Worm (Caenorhabditis elegans) whole organism, early embryonic: ENCODE data around the gene C41G6.12.
"Not testable (repeated sequence)": the region's sequence is repeated elsewhere in the genome, so short reads cannot be mapped to it uniquely, and the experiment has no call there.

ENCODE experiments used
- B0310.2 ChIP-seq: sonication (generic microtip); optimal IDR thresholded peaks from 2 replicates; lab custom pipeline; 2016; ENCODE audit warnings: mild to moderate bottlenecking, missing genetic modification characterization, missing compliant biosample characterization
- F13C5.2 ChIP-seq: sonication (generic microtip); optimal IDR thresholded peaks from 2 replicates; lab custom pipeline; 2017; ENCODE audit warnings: mild to moderate bottlenecking, missing genetic modification characterization, inconsistent platforms, missing compliant biosample characterization
- aly-1 ChIP-seq: sonication (generic microtip); optimal IDR thresholded peaks from 2 replicates; lab custom pipeline; 2016; ENCODE audit warnings: missing genetic modification characterization, missing compliant biosample characterization
- ama-1 ChIP-seq: fragments of 150-350 bp; optimal IDR thresholded peaks from 2 replicates; lab custom pipeline; 2014
- ceh-13 ChIP-seq: fragments of 200-800 bp; sonication (Bioruptor generic); optimal IDR thresholded peaks from 2 replicates; lab custom pipeline; 2018; ENCODE audit warnings: mild to moderate bottlenecking, missing genetic modification characterization, missing compliant biosample characterization
- ceh-36 ChIP-seq: sonication (generic microtip); optimal IDR thresholded peaks from 2 replicates; lab custom pipeline; 2016; ENCODE audit warnings: missing genetic modification characterization, inconsistent platforms, missing compliant biosample characterization
- ets-7 ChIP-seq: sonication (generic microtip); optimal IDR thresholded peaks from 2 replicates; lab custom pipeline; 2016; ENCODE audit warnings: missing genotype, missing genetic modification characterization, missing compliant biosample characterization
- flt-1 ChIP-seq: fragments of 200-800 bp; sonication (Bioruptor generic); IDR thresholded peaks from 2 replicates; pipeline ENCODE4 v1.3.6; 2022; ENCODE audit warnings: missing genetic modification characterization, missing compliant biosample characterization
- hmbx-1 ChIP-seq: sonication (generic microtip); optimal IDR thresholded peaks from 2 replicates; lab custom pipeline; 2016; ENCODE audit warnings: mild to moderate bottlenecking, missing genetic modification characterization, missing compliant biosample characterization
- hmg-4 ChIP-seq: fragments of 200-800 bp; sonication (Bioruptor generic); optimal IDR thresholded peaks from 2 replicates; lab custom pipeline; 2018; ENCODE audit warnings: mild to moderate bottlenecking, missing genetic modification characterization, missing compliant biosample characterization
- hnd-1 ChIP-seq: sonication (generic microtip); optimal IDR thresholded peaks from 2 replicates; lab custom pipeline; 2016; ENCODE audit warnings: missing genetic modification characterization, missing compliant biosample characterization
- pes-1 ChIP-seq: fragments of 200-800 bp; sonication (Bioruptor generic); IDR thresholded peaks from 2 replicates; pipeline ENCODE4 v1.3.6; 2022; ENCODE audit warnings: missing genetic modification reagents, missing genetic modification characterization, missing compliant biosample characterization
- scrt-1 ChIP-seq: fragments of 200-800 bp; sonication (Bioruptor generic); IDR thresholded peaks from 2 replicates; pipeline ENCODE4 v1.3.6; 2022; ENCODE audit warnings: missing genetic modification characterization, missing compliant biosample characterization
- sea-1 ChIP-seq: fragments of 200-800 bp; sonication (Bioruptor generic); conservative IDR thresholded peaks from 2 replicates; pipeline ENCODE4 v1.3.6; 2022; ENCODE audit warnings: missing genetic modification characterization, missing compliant biosample characterization
- tbx-11 ChIP-seq: fragments of 200-800 bp; sonication (Bioruptor generic); IDR thresholded peaks from 2 replicates; pipeline ENCODE4 v1.3.6; 2022; ENCODE audit warnings: missing genetic modification characterization, missing compliant biosample characterization
- tbx-37 ChIP-seq: fragments of 200-800 bp; sonication (Bioruptor generic); conservative IDR thresholded peaks from 2 replicates; pipeline ENCODE4 v1.3.6; 2022; ENCODE audit warnings: missing genetic modification reagents, missing genetic modification characterization, missing compliant biosample characterization
- tra-4 ChIP-seq: sonication (generic microtip); optimal IDR thresholded peaks from 2 replicates; lab custom pipeline; 2017; ENCODE audit warnings: missing genetic modification characterization, missing compliant biosample characterization

The C41G6.12 gene

DNA sequence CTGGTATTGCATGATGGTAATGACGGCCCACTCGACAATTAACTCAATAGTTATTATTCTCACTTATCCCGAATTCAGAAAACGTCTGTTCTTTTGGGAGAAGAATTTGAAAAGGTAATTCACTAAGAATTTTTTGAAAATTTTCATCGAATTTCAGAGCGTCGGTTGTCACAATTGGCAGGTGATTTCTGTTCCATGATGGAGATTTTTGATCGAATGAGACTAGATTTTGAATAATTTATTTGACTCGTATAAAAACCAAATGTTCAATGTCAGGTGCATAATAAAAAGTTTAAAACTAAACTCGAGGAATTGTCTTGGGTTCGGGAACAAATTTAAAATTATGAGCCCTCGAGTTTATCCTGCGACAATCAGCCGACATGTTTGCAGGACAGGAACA is 9.1 kb upstream of the C41G6.12 start, which contains the start of gene sri-25:
Gene sri-25, plus strand, starts transcription at position 301 of the 400 bp plus-strand sequence.
- no peak for TF ChIP-seq flt-1 (GFP tag; lab: Robert Waterston, UW)
- no peak for TF ChIP-seq B0310.2
- TF ChIP-seq F13C5.2 (tag; lab: Kevin White, UChicago): no peak
- TF ChIP-seq hnd-1 (tag; lab: Kevin White, UChicago): no peak
- TF ChIP-seq tra-4 (tag; lab: Kevin White, UChicago): no peak
- TF ChIP-seq ets-7 (tag; lab: Kevin White, UChicago): no peak
- TF ChIP-seq hmg-4 (GFP tag; lab: Kevin White, UChicago): no peak
- TF ChIP-seq pes-1: no peak
- no peak for TF ChIP-seq ama-1 (lab: Kevin White, UChicago)
- no peak for TF ChIP-seq scrt-1
- no peak for TF ChIP-seq ceh-13 (GFP tag; lab: Kevin White, UChicago)

DNA sequence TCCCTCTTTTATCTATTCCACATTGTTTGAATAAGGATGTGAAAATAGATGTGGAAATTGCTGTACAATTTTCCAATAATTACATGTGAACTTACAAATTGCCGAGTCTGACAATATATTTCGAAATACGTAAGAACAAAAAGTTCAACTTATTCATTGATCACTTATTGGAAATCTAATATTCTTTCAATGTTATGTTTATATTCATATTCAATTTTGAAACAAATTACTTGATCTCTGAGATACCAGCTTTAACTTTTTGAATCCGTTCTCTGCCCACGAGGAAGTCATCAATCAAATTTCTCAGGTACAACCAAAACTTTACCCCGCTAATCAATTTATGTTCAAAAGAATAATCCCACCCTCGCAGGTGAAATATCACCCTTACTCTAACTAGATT is 7.6 kb upstream of the C41G6.12 start, which contains the start of gene sri-26:
Gene sri-26, plus strand, starts transcription at position 301 of the 400 bp plus-strand sequence.
- not testable (repeated sequence) for TF ChIP-seq hmbx-1; flt-1 (GFP tag; lab: Robert Waterston, UW); ceh-36

DNA sequence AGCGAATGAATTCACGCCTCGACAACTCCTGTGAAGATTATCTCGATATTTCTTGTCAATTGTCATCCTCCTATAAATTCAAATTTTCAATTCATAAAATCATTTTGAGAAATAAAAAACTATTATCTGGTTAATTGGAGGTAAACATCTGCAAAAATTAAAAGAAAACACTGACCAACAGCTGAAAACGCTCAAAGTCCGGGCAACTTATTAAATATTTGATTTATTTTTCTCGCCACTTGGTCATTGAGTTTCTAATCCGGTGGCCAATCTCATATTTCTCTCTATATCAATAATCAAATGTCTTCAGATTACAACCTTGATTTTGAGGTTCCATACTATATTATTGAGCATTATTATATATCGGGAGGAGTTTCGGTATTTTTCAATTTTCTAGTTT is 4.3 kb upstream of the C41G6.12 start, which contains the start of gene sri-24:
Gene sri-24, plus strand, starts transcription at position 301 of the 400 bp plus-strand sequence.
- not testable (repeated sequence) for TF ChIP-seq ets-7 (tag; lab: Kevin White, UChicago); ceh-13 (GFP tag; lab: Kevin White, UChicago); sea-1

DNA sequence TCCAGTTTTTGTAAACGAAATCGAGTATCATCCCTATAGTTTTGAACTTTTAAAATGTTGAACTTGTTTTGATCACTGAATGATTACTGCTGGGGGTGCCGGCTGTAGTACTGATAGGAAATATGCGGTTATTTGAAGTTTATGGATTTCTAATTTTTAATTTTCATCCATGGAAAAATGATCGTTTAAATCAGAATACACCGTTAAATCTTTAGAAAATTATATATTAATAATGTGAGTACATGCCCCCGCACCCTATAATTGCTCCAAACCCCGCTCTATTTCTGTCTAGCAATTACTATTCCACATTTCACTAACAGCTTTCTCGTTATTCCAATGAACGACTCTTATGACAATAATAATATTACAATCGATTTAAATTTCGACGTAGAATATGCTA is 7.8 kb downstream of the C41G6.12 start, which contains the start of gene Y75B12B.10:
Gene Y75B12B.10, plus strand, starts transcription at position 301 of the 400 bp plus-strand sequence.
- no peak for TF ChIP-seq hmbx-1
- no peak for TF ChIP-seq tbx-37 (GFP tag; lab: Robert Waterston, UW)
- TF ChIP-seq aly-1: no peak
- no peak for TF ChIP-seq tra-4 (tag; lab: Kevin White, UChicago)
- TF ChIP-seq hmg-4 (GFP tag; lab: Kevin White, UChicago): no peak
- TF ChIP-seq ceh-36: no peak
- no peak for TF ChIP-seq ama-1 (lab: Kevin White, UChicago)
- no peak for TF ChIP-seq pes-1
- no peak for TF ChIP-seq F13C5.2 (tag; lab: Kevin White, UChicago)
- TF ChIP-seq ceh-13 (GFP tag; lab: Kevin White, UChicago): no peak
- no peak for TF ChIP-seq B0310.2
- TF ChIP-seq tbx-11 (GFP tag; lab: Robert Waterston, UW): no peak
- no peak for TF ChIP-seq flt-1 (GFP tag; lab: Robert Waterston, UW)
- no peak for TF ChIP-seq ets-7 (tag; lab: Kevin White, UChicago)
- no peak for TF ChIP-seq scrt-1
- no peak for TF ChIP-seq hnd-1 (tag; lab: Kevin White, UChicago)
- TF ChIP-seq sea-1: no peak

DNA sequence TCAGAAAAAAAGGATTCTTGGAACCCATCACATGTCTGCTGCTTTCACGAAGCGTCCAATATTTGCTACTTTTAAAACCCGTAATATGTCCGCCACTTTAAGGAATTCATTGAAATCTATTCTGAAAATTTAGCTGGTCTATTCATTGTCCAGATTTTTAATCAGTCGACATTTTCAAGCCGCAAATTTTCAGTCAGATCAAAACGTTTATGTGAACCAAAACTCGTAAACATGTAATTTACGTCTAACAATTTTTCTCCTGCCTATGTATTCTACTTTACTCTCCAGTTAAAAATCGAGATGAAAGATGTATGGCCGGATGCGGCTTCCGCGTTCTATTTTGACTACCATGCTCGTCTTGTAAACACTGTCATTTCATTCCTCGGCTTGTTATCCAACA is 9.6 kb downstream of the C41G6.12 start, which contains the start of gene srw-1:
Gene srw-1, plus strand, starts transcription at position 301 of the 400 bp plus-strand sequence.
- TF ChIP-seq tra-4 (tag; lab: Kevin White, UChicago): no peak

DNA sequence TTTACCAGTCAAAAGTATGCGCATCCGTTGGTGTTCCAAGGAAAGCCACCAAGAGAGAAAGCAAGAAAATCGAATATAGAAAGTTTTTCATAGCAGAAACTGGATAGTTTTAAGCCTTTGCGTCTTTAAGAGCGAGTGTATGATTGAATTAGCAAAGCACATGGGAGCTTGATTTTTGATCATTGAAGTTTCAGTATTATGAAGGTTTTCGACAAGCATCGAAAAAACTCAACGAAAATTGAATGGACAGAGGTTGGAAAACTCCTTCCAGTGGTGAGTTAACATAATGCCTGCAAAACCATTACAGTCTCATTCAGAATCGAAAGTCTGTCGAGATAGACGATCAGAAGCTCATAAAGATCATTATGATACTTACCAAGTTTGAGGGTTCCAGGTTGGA is 13.7 kb downstream of the C41G6.12 start, which contains the start of gene Y75B12B.13:
Gene Y75B12B.13, minus strand, starts transcription at position 101 of the 400 bp plus-strand sequence.
- no peak for TF ChIP-seq tbx-37 (GFP tag; lab: Robert Waterston, UW)
- no peak for TF ChIP-seq ets-7 (tag; lab: Kevin White, UChicago)
- no peak for TF ChIP-seq tra-4 (tag; lab: Kevin White, UChicago)
- no peak for TF ChIP-seq flt-1 (GFP tag; lab: Robert Waterston, UW)
- TF ChIP-seq sea-1: no peak
- TF ChIP-seq F13C5.2 (tag; lab: Kevin White, UChicago): no peak
- no peak for TF ChIP-seq aly-1
- TF ChIP-seq B0310.2: no peak
- TF ChIP-seq ceh-36: no peak
- no peak for TF ChIP-seq tbx-11 (GFP tag; lab: Robert Waterston, UW)
- no peak for TF ChIP-seq pes-1
- no peak for TF ChIP-seq ama-1 (lab: Kevin White, UChicago)
- no peak for TF ChIP-seq hmbx-1
- TF ChIP-seq hmg-4 (GFP tag; lab: Kevin White, UChicago): no peak
- TF ChIP-seq scrt-1: no peak
- no peak for TF ChIP-seq ceh-13 (GFP tag; lab: Kevin White, UChicago)
- no peak for TF ChIP-seq hnd-1 (tag; lab: Kevin White, UChicago)

DNA sequence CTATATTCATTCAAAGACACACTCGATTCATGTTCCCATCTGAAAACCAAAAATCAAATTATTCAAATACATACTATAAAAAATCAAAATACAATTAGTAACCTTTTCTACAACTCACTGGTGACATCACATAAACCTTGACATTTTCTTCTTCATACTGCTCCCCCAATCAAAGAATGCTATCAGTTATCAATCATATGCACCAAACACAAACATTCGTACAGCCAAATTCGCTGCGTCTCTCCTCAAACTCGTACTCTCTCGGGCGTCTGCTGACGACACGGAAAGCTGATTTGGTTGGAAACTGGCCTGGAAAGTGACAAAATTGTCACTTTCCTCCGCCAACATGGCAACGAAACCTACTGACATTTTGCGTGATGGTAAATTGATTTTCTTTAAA is 15.2 kb downstream of the C41G6.12 start, which contains the start of gene plc-2:
Gene plc-2, plus strand, starts transcription at position 196 of the 400 bp plus-strand sequence.
- TF ChIP-seq flt-1 (GFP tag; lab: Robert Waterston, UW) (no peak), tra-4 (tag; lab: Kevin White, UChicago) (no peak), ceh-13 (GFP tag; lab: Kevin White, UChicago) (no peak), ets-7 (tag; lab: Kevin White, UChicago) (no peak), tbx-37 (GFP tag; lab: Robert Waterston, UW) (no peak), aly-1 (no peak), F13C5.2 (tag; lab: Kevin White, UChicago) (no peak), ceh-36 (no peak)

DNA sequence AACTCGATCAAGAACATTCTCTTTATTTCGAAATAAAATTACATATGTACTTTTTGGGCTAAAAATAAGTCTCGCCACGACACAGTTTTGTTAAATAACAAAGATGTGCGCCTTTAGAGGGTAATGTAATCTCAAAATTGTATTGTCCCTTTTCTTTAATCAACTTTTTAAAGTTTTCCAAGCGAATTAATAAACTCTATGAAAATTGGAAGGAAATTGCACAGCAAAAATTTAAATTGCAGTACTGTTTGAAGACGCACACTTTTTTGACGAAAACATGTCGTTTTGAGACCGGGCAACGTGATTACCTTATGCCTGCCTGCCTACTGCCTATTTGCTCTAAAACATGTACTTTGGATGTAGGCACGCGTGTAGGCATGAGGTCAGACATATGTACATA is 15.6 kb downstream of the C41G6.12 start:
- TF ChIP-seq ama-1 (lab: Kevin White, UChicago): no peak
- TF ChIP-seq tbx-37 (GFP tag; lab: Robert Waterston, UW): no peak
- no peak for TF ChIP-seq aly-1
- no peak for TF ChIP-seq flt-1 (GFP tag; lab: Robert Waterston, UW)
- TF ChIP-seq scrt-1: no peak
- no peak for TF ChIP-seq tra-4 (tag; lab: Kevin White, UChicago)
- TF ChIP-seq ceh-13 (GFP tag; lab: Kevin White, UChicago): no peak
- TF ChIP-seq B0310.2: no peak
- no peak for TF ChIP-seq hmbx-1
- no peak for TF ChIP-seq hmg-4 (GFP tag; lab: Kevin White, UChicago)
- TF ChIP-seq sea-1: no peak
- no peak for TF ChIP-seq tbx-11 (GFP tag; lab: Robert Waterston, UW)
- TF ChIP-seq F13C5.2 (tag; lab: Kevin White, UChicago): no peak
- TF ChIP-seq ceh-36: no peak
- TF ChIP-seq ets-7 (tag; lab: Kevin White, UChicago): no peak
- TF ChIP-seq hnd-1 (tag; lab: Kevin White, UChicago): no peak
